Fruit fly (Drosophila melanogaster) whole organism, adult: Measurements from ENCODE around the gene CG5282.

Source experiments
- CG14711 ChIP-seq: fragments of 200-800 bp; sonication (Bioruptor generic); optimal IDR thresholded peaks from 2 replicates; lab custom pipeline; 2018; ENCODE audit warnings: missing biosample characterization, mild to moderate bottlenecking, missing genetic modification characterization, moderate library complexity
- CG1620 ChIP-seq: fragments of 200-800 bp; sonication (Bioruptor generic); optimal IDR thresholded peaks from 2 replicates; lab custom pipeline; 2016; ENCODE audit warnings: missing biosample characterization, missing genetic modification characterization
- CG7045 ChIP-seq: fragments of 200-800 bp; sonication (Bioruptor generic); optimal IDR thresholded peaks from 2 replicates; lab custom pipeline; 2017; ENCODE audit warnings: missing biosample characterization, mild to moderate bottlenecking, missing genetic modification characterization
- CG7101 ChIP-seq: fragments of 200-800 bp; sonication (Bioruptor generic); optimal IDR thresholded peaks from 2 replicates; lab custom pipeline; 2018; ENCODE audit warnings: missing biosample characterization, mild to moderate bottlenecking, missing genetic modification characterization, moderate library complexity
- Clk ChIP-seq: fragments of 200-800 bp; sonication (Bioruptor generic); optimal IDR thresholded peaks from 2 replicates; lab custom pipeline; 2017; ENCODE audit warnings: missing biosample characterization, missing genetic modification characterization
- Hr96 ChIP-seq: fragments of 200-800 bp; sonication (Bioruptor generic); optimal IDR thresholded peaks from 2 replicates; lab custom pipeline; 2016; ENCODE audit warnings: missing biosample characterization, missing genetic modification characterization
- Mnt ChIP-seq: fragments of 200-800 bp; sonication (Bioruptor generic); optimal IDR thresholded peaks from 2 replicates; lab custom pipeline; 2016; ENCODE audit warnings: missing biosample characterization, mild to moderate bottlenecking, missing genetic modification characterization
- bab1 ChIP-seq: fragments of 200-800 bp; sonication (Bioruptor generic); optimal IDR thresholded peaks from 3 replicates; lab custom pipeline; 2019; ENCODE audit warnings: missing biosample characterization, mild to moderate bottlenecking, missing genetic modification characterization, moderate library complexity
- cic ChIP-seq: fragments of 200-800 bp; sonication (Bioruptor generic); optimal IDR thresholded peaks from 2 replicates; lab custom pipeline; 2017; ENCODE audit warnings: missing biosample characterization, mild to moderate bottlenecking, missing genetic modification characterization, moderate library complexity
- cnc ChIP-seq, 2 experiments: fragments of >200 bp; optimal IDR thresholded peaks; 2 replicates each; lab custom pipeline; 2017
- kay ChIP-seq: fragments of 200-800 bp; sonication (Bioruptor generic); peaks from one replicate; lab custom pipeline; 2016; ENCODE audit warnings: missing biosample characterization, missing genetic modification characterization, borderline replicate concordance
- ovo ChIP-seq: fragments of 200-800 bp; sonication (Bioruptor generic); optimal IDR thresholded peaks from 2 replicates; lab custom pipeline; 2016; ENCODE audit warnings: missing biosample characterization, missing genetic modification characterization
- pad ChIP-seq: fragments of 200-800 bp; sonication (Bioruptor generic); optimal IDR thresholded peaks from 3 replicates; lab custom pipeline; 2017; ENCODE audit warnings: missing biosample characterization, missing genetic modification characterization, mild to moderate bottlenecking, moderate library complexity, missing genetic modification reagents
- tj ChIP-seq: fragments of 200-800 bp; sonication (Bioruptor generic); optimal IDR thresholded peaks from 3 replicates; lab custom pipeline; 2017; ENCODE audit warnings: missing biosample characterization, mild to moderate bottlenecking, missing genetic modification characterization, moderate library complexity

DNA sequence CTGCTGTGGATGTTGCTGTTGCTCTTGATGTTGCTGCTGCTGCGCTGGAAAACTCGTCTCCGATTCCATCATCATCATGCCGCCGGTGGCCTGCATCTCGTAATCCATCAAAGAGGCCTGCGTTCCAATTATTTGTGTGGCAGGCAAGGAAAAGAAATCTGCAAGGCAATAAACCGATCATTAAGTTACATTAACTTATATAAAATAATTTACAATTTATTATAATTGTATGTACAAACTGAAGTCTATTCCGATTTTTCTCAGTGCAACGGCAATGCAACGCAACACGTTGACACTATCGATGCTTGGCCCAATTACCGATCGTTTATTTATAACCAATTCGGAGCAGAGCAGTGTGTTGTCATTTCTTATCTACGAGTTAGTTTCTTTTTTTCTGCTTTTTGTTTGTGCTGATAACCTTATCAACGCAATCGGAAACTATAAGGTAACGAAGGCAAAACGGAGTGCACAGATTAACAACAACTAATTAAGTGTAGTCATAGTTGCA is 45.2 kb upstream of the CG5282 start:
- no peak for TF ChIP-seq CG1620
- peak; percentile 86 for TF ChIP-seq cic (GFP tag; lab: Kevin White, UChicago)
- TF ChIP-seq cnc (optimal IDR thresholded peaks at IDR 0.05; lab: Kevin White, UChicago): no peak
- peak; percentile 30 for TF ChIP-seq Mnt (GFP tag; lab: Kevin White, UChicago)
- no peak for TF ChIP-seq bab1 (GFP tag; lab: Kevin White, UChicago)
- peak; percentile 19 for TF ChIP-seq tj (GFP tag; lab: Kevin White, UChicago)
- no peak for TF ChIP-seq ovo (GFP tag; lab: Kevin White, UChicago)
- TF ChIP-seq pad: no peak
- no peak for TF ChIP-seq CG14711 (tag; lab: Kevin White, UChicago)
- TF ChIP-seq CG7045 (GFP tag; lab: Kevin White, UChicago): peak; percentile 55
- TF ChIP-seq CG7101 (tag; lab: Kevin White, UChicago): no peak
- TF ChIP-seq Hr96 (GFP tag; lab: Kevin White, UChicago): no peak
- TF ChIP-seq Clk (GFP tag; lab: Kevin White, UChicago): peak; percentile 44
- peak; percentile 96 for TF ChIP-seq kay (GFP tag; lab: Kevin White, UChicago)
